Worm (Caenorhabditis elegans) whole organism, L4 larva: ENCODE results near the gene nhr-120.

Experiments used
- D1046.2 ChIP-seq: fragments of 200-800 bp; sonication (Bioruptor generic); IDR thresholded peaks from 2 replicates; pipeline ENCODE4 v1.3.6; 2022; ENCODE audit warnings: missing genetic modification characterization, missing compliant biosample characterization
- F10B5.3 ChIP-seq: sonication (generic microtip); optimal IDR thresholded peaks from 2 replicates; lab custom pipeline; 2016; ENCODE audit warnings: mild to moderate bottlenecking, missing genetic modification characterization, missing compliant biosample characterization
- F37D6.2 ChIP-seq: sonication (generic microtip); optimal IDR thresholded peaks from 2 replicates; lab custom pipeline; 2016; ENCODE audit warnings: mild to moderate bottlenecking, missing genetic modification characterization, missing compliant biosample characterization
- F44E2.7 ChIP-seq: fragments of 200-800 bp; sonication (Bioruptor generic); IDR thresholded peaks from 2 replicates; pipeline ENCODE4 v2.1.2; 2022; ENCODE audit warnings: missing genetic modification characterization, missing compliant biosample characterization
- F49E8.2 ChIP-seq: sonication (generic microtip); optimal IDR thresholded peaks from 2 replicates; lab custom pipeline; 2016; ENCODE audit warnings: missing compliant biosample characterization, mild to moderate bottlenecking, missing genetic modification characterization, borderline replicate concordance
- R02D3.7 ChIP-seq: fragments of 150-350 bp; sonication (generic microtip); optimal IDR thresholded peaks from 3 replicates; lab custom pipeline; 2014; ENCODE audit warnings: missing biosample characterization, missing genetic modification characterization
- T20F7.1 ChIP-seq: fragments of 200-800 bp; sonication (Bioruptor generic); optimal IDR thresholded peaks from 2 replicates; lab custom pipeline; 2018; ENCODE audit warnings: mild to moderate bottlenecking, missing genetic modification characterization, missing compliant biosample characterization
- Y105C5A.15 ChIP-seq: fragments of 200-800 bp; sonication (Bioruptor generic); IDR thresholded peaks from 2 replicates; pipeline ENCODE4 v1.3.6; 2022; ENCODE audit warnings: missing genetic modification characterization, missing compliant biosample characterization
- Y5F2A.4 ChIP-seq: fragments of 200-800 bp; sonication (Bioruptor generic); optimal IDR thresholded peaks from 2 replicates; lab custom pipeline; 2018; ENCODE audit warnings: mild to moderate bottlenecking, missing genetic modification characterization, missing compliant biosample characterization
- aly-2 ChIP-seq: sonication (generic microtip); optimal IDR thresholded peaks from 2 replicates; lab custom pipeline; 2018; ENCODE audit warnings: missing biosample characterization, missing genetic modification characterization
- ama-1 ChIP-seq: fragments of 150-350 bp; optimal IDR thresholded peaks from 2 replicates; lab custom pipeline; 2014; ENCODE audit warnings: inconsistent platforms, mixed read lengths
- arid-1 ChIP-seq: fragments of 200-800 bp; sonication (Bioruptor generic); conservative IDR thresholded peaks from 2 replicates; pipeline ENCODE4 v1.3.6; 2022; ENCODE audit warnings: missing genetic modification reagents, missing genetic modification characterization, missing compliant biosample characterization
- ceh-28 ChIP-seq: fragments of 150-350 bp; optimal IDR thresholded peaks from 2 replicates; lab custom pipeline; 2014; ENCODE audit warnings: missing biosample characterization, missing genetic modification reagents, missing genetic modification characterization
- cey-2 ChIP-seq: sonication (generic microtip); optimal IDR thresholded peaks from 3 replicates; lab custom pipeline; 2017; ENCODE audit warnings: missing genetic modification characterization, mild to moderate bottlenecking, missing compliant biosample characterization, antibody characterized with exemption, borderline replicate concordance; ENCODE audit not compliant: insufficient read depth
- daf-12 ChIP-seq: fragments of 150-350 bp; optimal IDR thresholded peaks from 2 replicates; lab custom pipeline; 2014; ENCODE audit warnings: missing biosample characterization, missing genetic modification reagents, missing genetic modification characterization
- daf-16 ChIP-seq, 3 experiments: sonication (generic microtip); optimal IDR thresholded peaks; 2 replicates each; lab custom pipeline; 2016 to 2017; ENCODE audit warnings: missing genetic modification characterization in 3 of 3, missing genetic modification reagents in 3 of 3, mild to moderate bottlenecking in 2 of 3, missing compliant biosample characterization in 2 of 3, missing biosample characterization in 1 of 3, moderate library complexity in 1 of 3
- daf-19 ChIP-seq: fragments of 200-800 bp; sonication (Bioruptor generic); conservative IDR thresholded peaks from 2 replicates; pipeline ENCODE4 v1.3.6; 2022; ENCODE audit warnings: missing genetic modification characterization, missing compliant biosample characterization
- daf-8 ChIP-seq: fragments of 200-800 bp; sonication (Bioruptor generic); IDR thresholded peaks from 2 replicates; pipeline ENCODE4 v1.3.6; 2022; ENCODE audit warnings: missing genetic modification characterization, missing compliant biosample characterization
- dmd-6 ChIP-seq: fragments of 200-800 bp; sonication (Bioruptor generic); IDR thresholded peaks from 2 replicates; pipeline ENCODE4 v1.3.6; 2022; ENCODE audit warnings: missing genetic modification reagents, missing genetic modification characterization, missing compliant biosample characterization
- dmd-8 ChIP-seq: fragments of 200-800 bp; sonication (Bioruptor generic); IDR thresholded peaks from 2 replicates; pipeline ENCODE4 v1.3.6; 2022; ENCODE audit warnings: missing genetic modification characterization, missing compliant biosample characterization
- dmd-9 ChIP-seq: fragments of 200-800 bp; sonication (Bioruptor generic); IDR thresholded peaks from 2 replicates; pipeline ENCODE4 v1.3.6; 2022; ENCODE audit warnings: missing genetic modification reagents, missing genetic modification characterization, missing compliant biosample characterization
- dpl-1 ChIP-seq: fragments of 150-350 bp; optimal IDR thresholded peaks from 2 replicates; lab custom pipeline; 2014; ENCODE audit warnings: missing biosample characterization, missing genetic modification reagents, missing genetic modification characterization
- fkh-10 ChIP-seq: fragments of 150-350 bp; optimal IDR thresholded peaks from 2 replicates; lab custom pipeline; 2014; ENCODE audit warnings: missing biosample characterization, missing genetic modification reagents, missing genetic modification characterization
- gei-8 ChIP-seq: fragments of 200-800 bp; sonication (Bioruptor generic); optimal IDR thresholded peaks from 2 replicates; lab custom pipeline; 2018; ENCODE audit warnings: mild to moderate bottlenecking, missing genetic modification characterization, missing compliant biosample characterization
- hif-1 ChIP-seq, 2 experiments: sonication (generic microtip); optimal IDR thresholded peaks; 2 replicates each; lab custom pipeline; 2016 to 2017; ENCODE audit warnings: missing compliant biosample characterization in 2 of 2, missing genetic modification characterization in 2 of 2, missing genetic modification reagents in 2 of 2, missing genotype in 2 of 2, mild to moderate bottlenecking in 1 of 2
- hlh-30 ChIP-seq: sonication (generic microtip); optimal IDR thresholded peaks from 2 replicates; lab custom pipeline; 2017; ENCODE audit warnings: antibody characterized with exemption, mild to moderate bottlenecking, missing genetic modification characterization, missing compliant biosample characterization; ENCODE audit not compliant: insufficient read depth
- hmg-1.1 ChIP-seq: fragments of 200-800 bp; sonication (Bioruptor generic); IDR thresholded peaks from 2 replicates; pipeline ENCODE4 v1.3.6; 2022; ENCODE audit warnings: missing genetic modification reagents, missing genetic modification characterization, missing compliant biosample characterization
- lin-15B ChIP-seq: fragments of 150-350 bp; sonication (generic microtip); optimal IDR thresholded peaks from 3 replicates; lab custom pipeline; 2014; ENCODE audit warnings: missing biosample characterization, missing genetic modification characterization
- lsy-2 ChIP-seq, 2 experiments: fragments of 150-350 bp in 1 of 2; sonication (generic microtip) in 1 of 2; optimal IDR thresholded peaks; 2 replicates each; lab custom pipeline; 2014 to 2017; ENCODE audit warnings: missing biosample characterization in 2 of 2, missing genetic modification characterization in 2 of 2
- mdl-1 ChIP-seq, 2 experiments: fragments of 150-350 bp in 1 of 2; sonication (generic microtip) in 1 of 2; optimal IDR thresholded peaks; 2 replicates each; lab custom pipeline; 2014 to 2017; ENCODE audit warnings: missing biosample characterization in 2 of 2, missing genetic modification characterization in 2 of 2
- mes-2 ChIP-seq: sonication (generic microtip); optimal IDR thresholded peaks from 2 replicates; lab custom pipeline; 2016; ENCODE audit warnings: missing genotype, mild to moderate bottlenecking, missing genetic modification characterization, missing compliant biosample characterization; ENCODE audit not compliant: poor library complexity, severe bottlenecking
- mxl-2 ChIP-seq: fragments of 200-800 bp; sonication (Bioruptor generic); conservative IDR thresholded peaks from 2 replicates; pipeline ENCODE4 v1.3.6; 2022; ENCODE audit warnings: missing genetic modification reagents, missing genetic modification characterization, missing compliant biosample characterization
- nhr-111 ChIP-seq: fragments of 200-800 bp; sonication (Bioruptor generic); optimal IDR thresholded peaks from 2 replicates; lab custom pipeline; 2018; ENCODE audit warnings: mild to moderate bottlenecking, missing genetic modification characterization, missing compliant biosample characterization
- nhr-25 ChIP-seq: sonication (generic microtip); optimal IDR thresholded peaks from 2 replicates; lab custom pipeline; 2017; ENCODE audit warnings: missing genetic modification characterization, mild to moderate bottlenecking, missing compliant biosample characterization, antibody characterized with exemption, moderate library complexity, borderline replicate concordance; ENCODE audit not compliant: insufficient read depth
- nhr-6 ChIP-seq: fragments of 150-350 bp; optimal IDR thresholded peaks from 2 replicates; lab custom pipeline; 2014; ENCODE audit warnings: missing biosample characterization, missing genetic modification characterization
- nhr-77 ChIP-seq: fragments of 150-350 bp; optimal IDR thresholded peaks from 2 replicates; lab custom pipeline; 2014; ENCODE audit warnings: missing biosample characterization, missing genetic modification characterization
- pqm-1 ChIP-seq: sonication (generic microtip); optimal IDR thresholded peaks from 2 replicates; lab custom pipeline; 2017; ENCODE audit warnings: missing biosample characterization, missing genetic modification characterization
- sdz-12 ChIP-seq: fragments of 200-800 bp; sonication (Bioruptor generic); optimal IDR thresholded peaks from 2 replicates; lab custom pipeline; 2018; ENCODE audit warnings: mild to moderate bottlenecking, missing genetic modification characterization, missing compliant biosample characterization
- snpc-1.2 ChIP-seq: fragments of 200-800 bp; sonication (Bioruptor generic); IDR thresholded peaks from 2 replicates; pipeline ENCODE4 v1.3.6; 2022; ENCODE audit warnings: missing genetic modification reagents, missing genetic modification characterization, missing compliant biosample characterization
- tra-1 ChIP-seq: fragments of 200-800 bp; sonication (Bioruptor generic); IDR thresholded peaks from 2 replicates; pipeline ENCODE4 v1.3.6; 2022; ENCODE audit warnings: missing genetic modification reagents, missing genetic modification characterization, missing compliant biosample characterization
- unc-62 ChIP-seq, 3 experiments: fragments of 150-350 bp in 1 of 3; sonication (generic microtip); optimal IDR thresholded peaks in 2 of 3; peaks in 1 of 3; 1 replicate in 1 of 3; 2 replicates in 2 of 3; lab custom pipeline; 2014 to 2017; ENCODE audit warnings: missing biosample characterization in 3 of 3, missing genetic modification characterization in 3 of 3, missing genetic modification reagents in 3 of 3, missing genotype in 1 of 3
- vab-7 ChIP-seq: fragments of 200-800 bp; sonication (Bioruptor generic); IDR thresholded peaks from 2 replicates; pipeline ENCODE4 v1.3.6; 2022; ENCODE audit warnings: missing genetic modification reagents, missing genetic modification characterization, missing compliant biosample characterization
- zfp-3 ChIP-seq: fragments of 200-800 bp; sonication (Bioruptor generic); conservative IDR thresholded peaks from 2 replicates; pipeline ENCODE4 v1.3.6; 2022; ENCODE audit warnings: missing genetic modification reagents, missing genetic modification characterization, missing compliant biosample characterization
- zip-11 ChIP-seq: fragments of 200-800 bp; sonication (Bioruptor generic); IDR thresholded peaks from 2 replicates; pipeline ENCODE4 v1.3.6; 2022; ENCODE audit warnings: missing genetic modification characterization, missing compliant biosample characterization
- zip-2 ChIP-seq: fragments of 150-350 bp; optimal IDR thresholded peaks from 2 replicates; lab custom pipeline; 2014; ENCODE audit warnings: missing biosample characterization, missing genetic modification characterization

nhr-120 gene

ce11 chrX:6597089-6597488 is 43.3 kb downstream of the nhr-120 start, which contains the start of gene ttr-6:
TSS of gene ttr-6 (minus strand) at chrX:6597121.
- TF ChIP-seq T20F7.1 (GFP tag; lab: Kevin White, UChicago) (no peak), zip-2 (tag; lab: Kevin White, UChicago) (no peak), pqm-1 (tag; lab: Kevin White, UChicago) (no peak), daf-8 (GFP tag; lab: Robert Waterston, UW) (no peak), aly-2 (tag; lab: Kevin White, UChicago) (no peak), daf-16 (GFP tag; optimal IDR thresholded peaks at IDR 0.05; lab: Kevin White, UChicago) (peak in 1 of 2 experiments; percentile 44), daf-16 (tag; optimal IDR thresholded peaks at IDR 0.05; lab: Kevin White, UChicago) (no peak), hif-1 (tag; optimal IDR thresholded peaks at IDR 0.05; lab: Kevin White, UChicago) (no peak)

ce11 chrX:6593178-6593786 is 47.1 kb downstream of the nhr-120 start:
- peak; percentile 58 for TF ChIP-seq F49E8.2 (tag; lab: Kevin White, UChicago)
- TF ChIP-seq F10B5.3 (tag; lab: Kevin White, UChicago): peak; percentile 51
- peak; percentile 21 for TF ChIP-seq R02D3.7 (tag; lab: Kevin White, UChicago)
- TF ChIP-seq dmd-9: peak; percentile 82
- TF ChIP-seq arid-1: peak; percentile 96
- TF ChIP-seq Y105C5A.15: peak; percentile 89; the same call in 1 of the 2 replicates
- no peak for TF ChIP-seq ama-1 (lab: Kevin White, UChicago)
- peak; percentile 91 for TF ChIP-seq hmg-1.1 (GFP tag; lab: Robert Waterston, UW)
- peak; percentile 44 for TF ChIP-seq nhr-6
- peak; percentile 38 for TF ChIP-seq nhr-77
- TF ChIP-seq daf-19 (GFP tag; lab: Robert Waterston, UW): peak; percentile 91
- peak; percentile 61 for TF ChIP-seq Y5F2A.4 (GFP tag; lab: Kevin White, UChicago)
- no peak for TF ChIP-seq snpc-1.2 (GFP tag; lab: Robert Waterston, UW)
- no peak for TF ChIP-seq cey-2
- TF ChIP-seq lin-15B (tag; lab: Kevin White, UChicago): no peak
- TF ChIP-seq mdl-1 (tag; optimal IDR thresholded peaks at IDR 0.05; lab: Kevin White, UChicago): peak in 1 of 2 experiments; percentile 48
- TF ChIP-seq daf-12 (tag; lab: Kevin White, UChicago): no peak
- peak; percentile 87; the same call in 1 of the 2 replicates for TF ChIP-seq F44E2.7 (GFP tag; lab: Robert Waterston, UW)
- 0 out of 2 replicates have a peak, but pooled peaks have one; percentile 53 for TF ChIP-seq zfp-3 (GFP tag; lab: Robert Waterston, UW)
- TF ChIP-seq F37D6.2: peak; percentile 35
- TF ChIP-seq zip-11 (GFP tag; lab: Robert Waterston, UW): 0 out of 2 replicates have a peak, but pooled peaks have one; percentile 52
- TF ChIP-seq unc-62 (GFP tag; optimal IDR thresholded peaks at IDR 0.05 in 1 of 2; lab: Kevin White, UChicago): peak in 1 of 2 experiments; percentile 94
- no peak for TF ChIP-seq unc-62 (tag; optimal IDR thresholded peaks at IDR 0.05; lab: Kevin White, UChicago)
- TF ChIP-seq vab-7: peak; percentile 91
- TF ChIP-seq nhr-25 (tag; lab: Kevin White, UChicago): no peak
- peak; percentile 81 for TF ChIP-seq gei-8 (GFP tag; lab: Kevin White, UChicago)
- no peak for TF ChIP-seq fkh-10 (GFP tag; lab: Kevin White, UChicago)
- TF ChIP-seq hlh-30 (tag; lab: Kevin White, UChicago): peak; percentile 79
- no peak; the same call in 1 of the 2 replicates for TF ChIP-seq dmd-8 (GFP tag; lab: Robert Waterston, UW)
- TF ChIP-seq tra-1 (GFP tag; lab: Robert Waterston, UW): peak; percentile 90
- no peak for TF ChIP-seq ceh-28
- no peak for TF ChIP-seq dpl-1 (GFP tag; lab: Kevin White, UChicago)
- no peak for TF ChIP-seq lsy-2 (tag; optimal IDR thresholded peaks at IDR 0.05; lab: Kevin White, UChicago)
- peak; percentile 68; the same call in 1 of the 2 replicates for TF ChIP-seq mxl-2 (GFP tag; lab: Robert Waterston, UW)
- TF ChIP-seq sdz-12 (GFP tag; lab: Kevin White, UChicago): peak; percentile 46
- no peak for TF ChIP-seq nhr-111
- peak; percentile 63 to 93 for TF ChIP-seq daf-16 (GFP tag; optimal IDR thresholded peaks at IDR 0.05; lab: Kevin White, UChicago)
- TF ChIP-seq daf-16 (tag; optimal IDR thresholded peaks at IDR 0.05; lab: Kevin White, UChicago): peak; percentile 68
- TF ChIP-seq mes-2: peak; percentile 87
- peak; percentile 76; the same call in 1 of the 2 replicates for TF ChIP-seq dmd-6
- TF ChIP-seq D1046.2 (GFP tag; lab: Robert Waterston, UW): peak; percentile 72; the same call in 1 of the 2 replicates
